Worm (Caenorhabditis elegans): ENCODE data around the gene Y51B9A.14.
A peak's percentile ranks its signal among the peaks of the same experiment; 100 is the strongest.

Gene Y51B9A.14

DNA sequence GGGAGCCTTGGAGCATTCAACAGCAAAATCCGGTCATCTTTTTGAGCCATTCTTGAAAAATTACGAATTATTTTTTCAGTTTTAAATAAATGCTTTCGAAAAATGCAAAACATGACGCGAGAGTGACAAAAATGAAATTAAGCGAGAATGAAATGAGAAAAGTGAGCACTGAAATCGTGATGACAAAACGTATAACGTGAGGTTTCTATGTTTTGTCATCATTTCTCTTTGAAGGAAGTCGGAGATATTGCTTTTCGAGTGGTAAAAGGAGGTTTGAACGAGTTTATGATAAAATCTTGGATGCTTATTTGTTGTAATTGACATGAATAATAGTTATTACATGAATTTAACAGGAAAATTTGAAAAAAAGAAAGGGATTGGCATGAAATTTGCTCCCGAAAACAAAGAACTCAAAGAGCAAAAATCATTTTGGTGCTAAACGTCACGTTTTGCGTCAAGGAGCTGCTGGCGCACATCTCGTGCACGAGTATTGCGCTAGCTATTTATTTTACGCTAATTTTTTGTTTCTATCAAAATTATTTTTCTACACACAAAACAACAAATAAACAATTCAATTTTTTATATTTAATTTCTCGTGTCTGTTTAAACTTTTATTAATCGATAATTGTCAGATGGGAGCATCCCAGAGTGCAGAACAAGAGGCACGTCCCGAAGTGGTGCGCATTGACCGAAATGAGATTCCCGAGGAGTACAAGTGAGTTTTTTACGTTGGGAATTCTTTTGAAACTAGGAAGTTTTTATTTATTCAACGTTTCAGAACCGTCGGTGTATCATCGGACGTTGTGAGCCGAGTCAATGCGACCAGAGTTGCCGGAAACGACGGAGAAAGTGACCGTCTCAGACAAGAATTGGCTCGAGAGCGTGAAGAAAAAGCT is 18.4 kb upstream of the Y51B9A.14 start, which contains the start of the genes gss-1 and chch-3 (continued):
- peak in 1 of 2 experiments; percentile 81 for TF ChIP-seq unc-62 (GFP tag; optimal IDR thresholded peaks at IDR 0.05 in 1 of 2)
- no peak for TF ChIP-seq unc-62 (tag; optimal IDR thresholded peaks at IDR 0.05)
- peak; percentile 69 for TF ChIP-seq dve-1 (tag; optimal IDR thresholded peaks at IDR 0.05; ENCODE audit: insufficient read depth)
- TF ChIP-seq spr-1 (tag; optimal IDR thresholded peaks at IDR 0.05): no peak
- no peak for TF ChIP-seq lim-7 (GFP tag; IDR thresholded peaks at IDR 0.05)
- no peak for TF ChIP-seq lin-15B (tag; optimal IDR thresholded peaks at IDR 0.05)
- no peak for TF ChIP-seq Y48G9A.11 (GFP tag; IDR thresholded peaks at IDR 0.05)
- no peak for TF ChIP-seq daf-19 (GFP tag; conservative IDR thresholded peaks at IDR 0.05)
- TF ChIP-seq dmd-9 (GFP tag; IDR thresholded peaks at IDR 0.05): no peak
- peak; percentile 24 for TF ChIP-seq F37D6.2 (tag; optimal IDR thresholded peaks at IDR 0.05)
- TF ChIP-seq zip-2 (tag; optimal IDR thresholded peaks at IDR 0.05): no peak
- TF ChIP-seq T26A8.4 (GFP tag; IDR thresholded peaks at IDR 0.05): no peak
- TF ChIP-seq aly-2 (tag; optimal IDR thresholded peaks at IDR 0.05): no peak
- no peak for TF ChIP-seq mdt-29 (GFP tag; IDR thresholded peaks at IDR 0.05)
- no peak for TF ChIP-seq fos-1 (tag; optimal IDR thresholded peaks at IDR 0.05)
- no peak for TF ChIP-seq zfp-3 (GFP tag; conservative IDR thresholded peaks at IDR 0.05)
- no peak for TF ChIP-seq F26F4.8 (GFP tag; conservative IDR thresholded peaks at IDR 0.05)
- no peak for TF ChIP-seq R02D3.7 (tag; optimal IDR thresholded peaks at IDR 0.05)
- TF ChIP-seq ama-1 (optimal IDR thresholded peaks at IDR 0.05): no peak
- TF ChIP-seq ZK337.2 (GFP tag; IDR thresholded peaks at IDR 0.05): no peak
- TF ChIP-seq mes-2 (tag; optimal IDR thresholded peaks at IDR 0.05; ENCODE audit: poor library complexity, severe bottlenecking): peak; percentile 66
- TF ChIP-seq daf-8 (GFP tag; IDR thresholded peaks at IDR 0.05): no peak
- TF ChIP-seq T20F7.1 (GFP tag; optimal IDR thresholded peaks at IDR 0.05): peak; percentile 71
- peak; percentile 38; the same call in 1 of the 2 replicates for TF ChIP-seq hmg-1.1 (GFP tag; IDR thresholded peaks at IDR 0.05)

DNA sequence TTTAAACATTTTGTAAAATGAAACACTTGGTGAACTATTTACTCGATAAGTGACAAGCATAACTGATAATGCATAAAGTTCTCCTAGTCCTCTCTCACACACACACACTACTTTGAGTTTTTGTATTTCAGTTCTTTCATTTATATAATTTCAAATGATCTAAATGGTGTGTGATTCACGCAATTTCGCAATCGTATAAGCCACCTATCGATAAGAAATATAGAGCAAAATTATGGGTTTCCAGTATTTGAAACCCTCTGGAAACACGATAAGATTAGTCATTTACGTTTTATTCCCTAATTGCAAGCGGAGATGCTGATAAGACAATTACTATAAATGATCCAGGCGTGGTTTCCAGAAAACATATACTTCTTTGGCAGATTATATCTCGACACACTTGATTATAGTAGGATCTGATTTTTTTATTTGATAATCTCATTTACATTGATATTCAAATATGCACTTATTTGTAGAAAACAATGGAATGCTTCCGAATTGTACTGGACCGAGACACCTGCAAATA is 13.9 kb upstream of the Y51B9A.14 start, which contains the start of gene arrd-3:
arrd-3 (plus strand) TSS at position 473 of the 523 bp plus-strand sequence.
- TF ChIP-seq hmg-1.1 (GFP tag; IDR thresholded peaks at IDR 0.05): no peak
- TF ChIP-seq pqm-1 (tag; optimal IDR thresholded peaks at IDR 0.05): peak; percentile 75
- peak; percentile 23 for TF ChIP-seq hlh-11 (tag; optimal IDR thresholded peaks at IDR 0.05)
- TF ChIP-seq arid-1 (GFP tag; conservative IDR thresholded peaks at IDR 0.05): no peak
- peak; percentile 29; the same call in 1 of the 2 replicates for TF ChIP-seq dmd-6 (GFP tag; IDR thresholded peaks at IDR 0.05)
- TF ChIP-seq unc-62 (GFP tag; optimal IDR thresholded peaks at IDR 0.05 in 1 of 2): peak in 1 of 2 experiments; percentile 58
- TF ChIP-seq unc-62 (tag; optimal IDR thresholded peaks at IDR 0.05): no peak
- TF ChIP-seq nhr-28 (tag; optimal IDR thresholded peaks at IDR 0.05): peak; percentile 27

DNA sequence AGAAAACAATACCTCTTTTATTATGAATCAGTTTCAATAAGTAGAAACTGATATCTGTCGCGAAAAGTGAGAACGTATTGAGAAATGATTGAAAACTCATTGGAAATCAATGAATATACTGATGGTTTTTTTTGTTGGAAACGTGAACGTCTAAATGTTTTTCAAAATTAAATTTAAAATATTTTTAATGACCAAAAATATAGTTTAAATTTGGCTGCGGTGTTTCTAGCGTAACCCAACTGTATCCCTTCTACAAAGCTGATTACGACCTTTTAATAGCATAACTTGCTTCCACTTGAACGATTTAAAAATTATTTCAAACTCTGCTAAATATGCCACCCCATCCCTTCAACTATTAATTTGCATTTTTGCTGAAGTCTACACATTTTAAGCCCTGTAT is 13.2 kb upstream of the Y51B9A.14 start, which contains the start of gene M176.9:
M176.9 (minus strand) TSS at position 101 of the 400 bp plus-strand sequence.
- no peak for TF ChIP-seq ZK337.2 (GFP tag; IDR thresholded peaks at IDR 0.05)
- TF ChIP-seq spr-3 (GFP tag; optimal IDR thresholded peaks at IDR 0.05): no peak
- TF ChIP-seq F44E2.7 (GFP tag; IDR thresholded peaks at IDR 0.05): no peak
- no peak for TF ChIP-seq saeg-2 (GFP tag; IDR thresholded peaks at IDR 0.05)
- no peak for TF ChIP-seq gei-8 (GFP tag; optimal IDR thresholded peaks at IDR 0.05)
- TF ChIP-seq lin-38 (GFP tag; IDR thresholded peaks at IDR 0.05): no peak
- no peak for TF ChIP-seq dpl-1 (GFP tag; optimal IDR thresholded peaks at IDR 0.05)
- TF ChIP-seq dmd-6 (GFP tag; IDR thresholded peaks at IDR 0.05): no peak
- no peak for TF ChIP-seq ztf-7 (tag; optimal IDR thresholded peaks at IDR 0.05)
- TF ChIP-seq lsy-2 (tag; optimal IDR thresholded peaks at IDR 0.05): no peak
